Worm (Caenorhabditis elegans) whole organism, late embryonic: ENCODE measurements around the gene mrpl-53.

ENCODE experiments used
- T23F11.4 ChIP-seq: fragments of 200-800 bp; sonication (Bioruptor generic); optimal IDR thresholded peaks from 2 replicates; lab custom pipeline; 2018; ENCODE audit warnings: mild to moderate bottlenecking, missing genetic modification characterization, missing compliant biosample characterization
- Y22D7AL.16 ChIP-seq: sonication (generic microtip); optimal IDR thresholded peaks from 2 replicates; lab custom pipeline; 2016; ENCODE audit warnings: missing genetic modification characterization, missing compliant biosample characterization
- dve-1 ChIP-seq: sonication (generic microtip); optimal IDR thresholded peaks from 2 replicates; lab custom pipeline; 2017; ENCODE audit warnings: antibody characterized with exemption, mild to moderate bottlenecking, missing genetic modification characterization, missing compliant biosample characterization
- eyg-1 ChIP-seq: sonication (generic microtip); optimal IDR thresholded peaks from 2 replicates; lab custom pipeline; 2016; ENCODE audit warnings: missing genotype, missing genetic modification characterization, missing compliant biosample characterization
- gmeb-2 ChIP-seq: sonication (generic microtip); optimal IDR thresholded peaks from 2 replicates; lab custom pipeline; 2016; ENCODE audit warnings: missing genetic modification characterization, inconsistent platforms, missing compliant biosample characterization
- madf-2 ChIP-seq: sonication (generic microtip); optimal IDR thresholded peaks from 2 replicates; lab custom pipeline; 2017; ENCODE audit warnings: missing genetic modification characterization, missing compliant biosample characterization
- nhr-11 ChIP-seq: fragments of 150-350 bp; optimal IDR thresholded peaks from 2 replicates; lab custom pipeline; 2014; ENCODE audit warnings: missing biosample characterization, missing genetic modification characterization
- ttx-3 ChIP-seq: sonication (generic microtip); optimal IDR thresholded peaks from 2 replicates; lab custom pipeline; 2016; ENCODE audit warnings: missing genetic modification reagents, missing genetic modification characterization, missing compliant biosample characterization

DNA sequence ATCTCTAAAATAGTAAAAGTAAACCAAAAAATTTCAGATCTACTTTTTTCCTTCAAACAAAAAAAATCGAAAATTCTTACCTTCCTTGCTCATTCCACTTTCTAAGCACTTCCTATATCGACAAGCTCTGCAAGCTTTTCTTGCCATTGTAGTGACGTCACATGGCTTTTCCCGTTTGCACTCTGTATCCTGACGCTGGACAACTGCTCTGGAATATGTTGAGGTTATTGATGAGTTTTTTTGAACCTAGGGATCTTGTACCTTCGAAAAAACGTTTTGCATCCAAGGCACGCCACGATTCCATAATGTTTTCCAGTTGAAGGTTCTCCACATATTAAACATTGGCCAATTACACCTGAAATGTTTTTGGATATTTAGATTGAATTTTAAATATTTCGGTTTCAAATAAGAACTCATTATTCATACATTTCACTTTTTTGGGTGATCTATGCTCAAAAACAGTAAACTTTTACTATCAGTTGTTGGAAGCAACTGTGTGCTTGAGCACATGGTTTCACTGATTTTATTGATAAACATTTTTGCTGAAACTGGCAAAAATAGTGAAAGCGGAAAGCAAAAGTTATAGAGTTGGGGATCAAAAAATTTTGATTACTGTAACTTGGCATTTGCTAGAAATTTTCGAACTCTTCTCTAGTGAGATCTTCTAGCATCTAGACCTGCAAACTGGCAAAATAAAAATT lies 2.8 kb downstream of the mrpl-53 start:
- TF ChIP-seq dve-1 (no peak), eyg-1 (tag; lab: Kevin White, UChicago) (no peak), ttx-3 (tag; lab: Kevin White, UChicago) (no peak), madf-2 (tag; lab: Kevin White, UChicago) (no peak), T23F11.4 (GFP tag; lab: Kevin White, UChicago) (no peak), nhr-11 (tag; lab: Kevin White, UChicago) (no peak), Y22D7AL.16 (tag; lab: Kevin White, UChicago) (no peak), gmeb-2 (tag; lab: Kevin White, UChicago) (no peak)
